Fruit fly (Drosophila melanogaster): ENCODE data around the gene RNaseX25.
A peak's percentile ranks its signal among the peaks of the same experiment; 100 is the strongest.

RNaseX25 gene

DNA sequence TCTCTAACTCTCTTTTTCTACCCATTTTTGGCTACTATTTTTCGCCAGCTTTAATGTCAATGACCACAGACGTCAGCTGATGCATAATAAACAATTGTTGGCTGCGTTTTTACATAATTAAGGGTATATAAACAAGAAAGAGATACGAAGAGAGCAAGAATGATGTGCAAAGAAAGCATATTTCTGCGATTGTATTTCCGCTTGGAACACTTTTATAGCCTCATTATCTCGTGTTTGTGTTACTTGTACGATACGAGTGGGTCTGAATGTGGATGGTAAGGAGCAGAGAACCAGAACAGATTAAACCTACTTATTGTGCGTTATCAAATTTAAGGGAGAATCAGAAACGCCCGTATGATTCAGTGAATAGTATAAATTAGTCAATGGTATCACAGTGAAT lies 35.5 kb upstream of the RNaseX25 start:
- TF ChIP-seq unc-4 (GFP tag; IDR thresholded peaks at IDR 0.05; ENCODE audit: partially characterized antibody) (no peak), gcm (GFP tag; optimal IDR thresholded peaks at IDR 0.05) (peak; percentile 23), Pdp1 (GFP tag; optimal IDR thresholded peaks at IDR 0.05) (peak in 1 of 2 experiments; percentile 24), D19B (GFP tag; optimal IDR thresholded peaks at IDR 0.05) (no peak), Poxn (GFP tag; IDR thresholded peaks at IDR 0.05) (no peak), Trl (optimal IDR thresholded peaks at IDR 0.05) (peak in 1 of 2 experiments; percentile 21), Trl (GFP tag; optimal IDR thresholded peaks at IDR 0.05) (no peak), eyg (GFP tag; optimal IDR thresholded peaks at IDR 0.05) (no peak), CG2199 (GFP tag; IDR thresholded peaks at IDR 0.05) (peak; percentile 41; the same call in 2 of the 3 replicates), exex (tag; optimal IDR thresholded peaks at IDR 0.05) (peak; percentile 80), CG7745 (tag; optimal IDR thresholded peaks at IDR 0.05) (peak; percentile 45)

DNA sequence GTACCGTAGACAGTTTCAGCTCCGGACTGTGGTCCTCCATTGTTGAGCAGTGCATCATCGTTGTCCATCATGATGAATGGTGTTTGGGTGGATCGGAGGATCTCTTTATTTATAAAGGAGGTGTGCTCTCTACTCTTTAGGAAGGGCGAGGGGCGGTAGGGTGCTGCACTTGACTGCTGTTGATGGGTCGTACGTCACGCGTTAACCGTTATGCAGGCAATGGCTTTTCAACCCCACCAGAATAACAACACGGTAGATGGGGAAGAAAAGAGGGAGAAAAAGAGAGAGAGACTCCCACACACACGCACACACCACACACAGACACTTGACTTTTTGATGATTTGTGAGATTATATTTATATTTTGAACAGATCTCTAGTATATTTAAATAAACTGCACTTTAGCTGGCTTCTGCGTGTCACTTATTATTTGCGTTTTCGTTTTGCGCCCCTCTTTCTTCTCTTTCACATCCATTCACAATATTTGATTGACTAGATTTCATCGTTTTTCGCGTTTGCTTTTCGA lies 34.9 kb upstream of the RNaseX25 start:
- TF ChIP-seq ssp (GFP tag; IDR thresholded peaks at IDR 0.05): no peak
- no peak for TF ChIP-seq CG2120 (GFP tag; optimal IDR thresholded peaks at IDR 0.05)
- TF ChIP-seq en (GFP tag; optimal IDR thresholded peaks at IDR 0.05): no peak
- TF ChIP-seq Hr78 (GFP tag; optimal IDR thresholded peaks at IDR 0.05): no peak
- 0 out of 2 replicates have a peak, but pooled peaks have one; percentile 9 for TF ChIP-seq ttk (GFP tag; IDR thresholded peaks at IDR 0.05)
- no peak for TF ChIP-seq chn (GFP tag; optimal IDR thresholded peaks at IDR 0.05)
- no peak for TF ChIP-seq CG17186 (GFP tag; optimal IDR thresholded peaks at IDR 0.05)
- no peak for TF ChIP-seq aop (GFP tag; IDR thresholded peaks at IDR 0.05)
- no peak for TF ChIP-seq YL-1 (GFP tag; optimal IDR thresholded peaks at IDR 0.05)
- no peak for TF ChIP-seq CG17361 (GFP tag; IDR thresholded peaks at IDR 0.05)
- no peak for TF ChIP-seq CG14965 (GFP tag; optimal IDR thresholded peaks at IDR 0.05; ENCODE audit: borderline replicate concordance)
- no peak for TF ChIP-seq kni (GFP tag; optimal IDR thresholded peaks at IDR 0.05)
- peak; percentile 45; the same call in 1 of the 2 replicates for TF ChIP-seq chm (GFP tag; IDR thresholded peaks at IDR 0.05)
- TF ChIP-seq CG31388 (GFP tag; optimal IDR thresholded peaks at IDR 0.05): no peak
- TF ChIP-seq z (GFP tag; IDR thresholded peaks at IDR 0.05): no peak
- no peak for TF ChIP-seq nerfin-1 (tag; optimal IDR thresholded peaks at IDR 0.05)
- no peak for TF ChIP-seq lmd (GFP tag; IDR thresholded peaks at IDR 0.05)
- TF ChIP-seq sob (GFP tag; IDR thresholded peaks at IDR 0.05): no peak
- TF ChIP-seq Trl (optimal IDR thresholded peaks at IDR 0.05): peak; percentile 19 to 39
- no peak for TF ChIP-seq Trl (GFP tag; optimal IDR thresholded peaks at IDR 0.05)
- TF ChIP-seq stc (GFP tag; IDR thresholded peaks at IDR 0.05): no peak
- TF ChIP-seq unc-4 (GFP tag; IDR thresholded peaks at IDR 0.05; ENCODE audit: partially characterized antibody): 0 out of 2 replicates have a peak, but pooled peaks have one; percentile 3
- peak in 1 of 2 experiments; percentile 49 for TF ChIP-seq Pdp1 (GFP tag; optimal IDR thresholded peaks at IDR 0.05)
- TF ChIP-seq CG1832 (GFP tag; optimal IDR thresholded peaks at IDR 0.05): no peak
- no peak for TF ChIP-seq CG17802 (tag; optimal IDR thresholded peaks at IDR 0.05)
- TF ChIP-seq CG10209 (GFP tag; optimal IDR thresholded peaks at IDR 0.05): no peak
- no peak for TF ChIP-seq crp (GFP tag; optimal IDR thresholded peaks at IDR 0.05)
- no peak for TF ChIP-seq Xbp1 (GFP tag; optimal IDR thresholded peaks at IDR 0.05)
- no peak for TF ChIP-seq Myb (GFP tag; optimal IDR thresholded peaks at IDR 0.05)
- TF ChIP-seq Ada2b (GFP tag; IDR thresholded peaks at IDR 0.05): no peak
- no peak for TF ChIP-seq Lpt (GFP tag; optimal IDR thresholded peaks at IDR 0.05)
- no peak for TF ChIP-seq ash1 (GFP tag; optimal IDR thresholded peaks at IDR 0.05)
- no peak for TF ChIP-seq oc (tag; optimal IDR thresholded peaks at IDR 0.05)
- no peak for TF ChIP-seq mirr (GFP tag; optimal IDR thresholded peaks at IDR 0.05)
- no peak for TF ChIP-seq CG9437 (GFP tag; optimal IDR thresholded peaks at IDR 0.05)
- no peak for TF ChIP-seq HLH54F (GFP tag; optimal IDR thresholded peaks at IDR 0.05)
- TF ChIP-seq cg (GFP tag; optimal IDR thresholded peaks at IDR 0.05): peak; percentile 65
- no peak for TF ChIP-seq CG4730 (GFP tag; IDR thresholded peaks at IDR 0.05)
- peak; percentile 41 for TF ChIP-seq crol (GFP tag; IDR thresholded peaks at IDR 0.05)
- TF ChIP-seq CG11247 (GFP tag; IDR thresholded peaks at IDR 0.05): no peak
- no peak for TF ChIP-seq Hand (GFP tag; optimal IDR thresholded peaks at IDR 0.05)
- no peak for TF ChIP-seq zen2 (GFP tag; IDR thresholded peaks at IDR 0.05; ENCODE audit: partially characterized antibody)

All from whole organism, embryonic.